Fruit fly (Drosophila melanogaster): Measurements from ENCODE around the gene Uxs.

Uxs gene

dm6 chr3L:8197779-8198279, 17.1 kb downstream of the Uxs start, which contains the start of the genes UbcE2M and Dhps (continued):
- TF ChIP-seq CG34422 (GFP tag; IDR thresholded peaks at IDR 0.05) (peak; percentile 35; the same call in 1 of the 3 replicates), CG9437 (GFP tag; optimal IDR thresholded peaks at IDR 0.05) (peak; percentile 88), cato (GFP tag; optimal IDR thresholded peaks at IDR 0.05; ENCODE audit: borderline replicate concordance) (peak; percentile 37), twi (tag; optimal IDR thresholded peaks at IDR 0.05) (peak; percentile 85), Myb (GFP tag; optimal IDR thresholded peaks at IDR 0.05) (peak; percentile 66), CG11093 (GFP tag; IDR thresholded peaks at IDR 0.05) (peak; percentile 56; the same call in 1 of the 3 replicates), org-1 (GFP tag; optimal IDR thresholded peaks at IDR 0.05) (no peak), zen (tag; optimal IDR thresholded peaks at IDR 0.05) (peak; percentile 79), HmgZ (tag; optimal IDR thresholded peaks at IDR 0.05) (peak; percentile 70), CG12104 (GFP tag; optimal IDR thresholded peaks at IDR 0.05) (peak; percentile 43), CG31224 (GFP tag; IDR thresholded peaks at IDR 0.05) (peak; percentile 56; the same call in 1 of the 2 replicates), CG7372 (GFP tag; IDR thresholded peaks at IDR 0.05) (0 out of 2 replicates have a peak, but pooled peaks have one; percentile 32), NC2β (GFP tag; optimal IDR thresholded peaks at IDR 0.05) (peak; percentile 0), amos (GFP tag; IDR thresholded peaks at IDR 0.05; ENCODE audit: partially characterized antibody) (peak; percentile 84), Xrp1 (GFP tag; IDR thresholded peaks at IDR 0.05) (peak; percentile 62), GATAe (GFP tag; conservative IDR thresholded peaks at IDR 0.05) (0 out of 2 replicates have a peak, but pooled peaks have one; percentile 11), Hr51 (GFP tag; optimal IDR thresholded peaks at IDR 0.05) (peak in 1 of 2 experiments; percentile 62), BEAF-32 (GFP tag; optimal IDR thresholded peaks at IDR 0.05) (peak; percentile 80), ato (GFP tag; IDR thresholded peaks at IDR 0.05; ENCODE audit: partially characterized antibody) (0 out of 2 replicates have a peak, but pooled peaks have one; percentile 31), CG9797 (GFP tag; optimal IDR thresholded peaks at IDR 0.05) (peak; percentile 23), da (GFP tag; optimal IDR thresholded peaks at IDR 0.05) (no peak), wdn (GFP tag; IDR thresholded peaks at IDR 0.05) (peak; percentile 40; the same call in 1 of the 2 replicates), Ravus (GFP tag; IDR thresholded peaks at IDR 0.05) (no peak; the same call in 1 of the 2 replicates), CG8765 (GFP tag; IDR thresholded peaks at IDR 0.05) (peak; percentile 52), Sry-β (GFP tag; optimal IDR thresholded peaks at IDR 0.05) (peak; percentile 95), yki (optimal IDR thresholded peaks at IDR 0.05) (no peak), CG4617 (GFP tag; optimal IDR thresholded peaks at IDR 0.05; ENCODE audit: borderline replicate concordance) (peak; percentile 65), CG42726 (GFP tag; IDR thresholded peaks at IDR 0.05; ENCODE audit: partially characterized antibody) (peak; percentile 53), CG14050 (GFP tag; IDR thresholded peaks at IDR 0.05) (peak; percentile 46; the same call in 1 of the 3 replicates), CG34376 (GFP tag; optimal IDR thresholded peaks at IDR 0.05) (peak; percentile 11), CG30403 (GFP tag; optimal IDR thresholded peaks at IDR 0.05) (peak; percentile 81), CG7357 (GFP tag; IDR thresholded peaks at IDR 0.05) (peak; percentile 55; the same call in 2 of the 3 replicates), vfl (GFP tag; optimal IDR thresholded peaks at IDR 0.05) (peak; percentile 29), CG10543 (GFP tag; optimal IDR thresholded peaks at IDR 0.05) (peak; percentile 87), phol (tag; optimal IDR thresholded peaks at IDR 0.05) (peak; percentile 86), cwo (GFP tag; optimal IDR thresholded peaks at IDR 0.05) (peak; percentile 57), CG9876 (GFP tag; optimal IDR thresholded peaks at IDR 0.05) (peak; percentile 67), disco-r (GFP tag; optimal IDR thresholded peaks at IDR 0.05) (no peak), prd (optimal IDR thresholded peaks at IDR 0.05) (no peak), prd (GFP tag; IDR thresholded peaks at IDR 0.05) (peak; percentile 82), Dad (GFP tag; optimal IDR thresholded peaks at IDR 0.05) (no peak), Dip2 (GFP tag; IDR thresholded peaks at IDR 0.05) (no peak), CG17912 (GFP tag; optimal IDR thresholded peaks at IDR 0.05) (no peak), lov (optimal IDR thresholded peaks at IDR 0.05) (no peak), lov (GFP tag; IDR thresholded peaks at IDR 0.05) (no peak), Hsf (GFP tag; optimal IDR thresholded peaks at IDR 0.05) (peak; percentile 49), ken (GFP tag; IDR thresholded peaks at IDR 0.05) (peak; percentile 44; the same call in 1 of the 3 replicates), sc (optimal IDR thresholded peaks at IDR 0.05) (no peak), sc (GFP tag; optimal IDR thresholded peaks at IDR 0.05) (peak; percentile 57), crc (GFP tag; optimal IDR thresholded peaks at IDR 0.05) (no peak), CG10147 (GFP tag; optimal IDR thresholded peaks at IDR 0.05) (peak; percentile 79)

All from whole organism, embryonic.